Worm (Caenorhabditis elegans) whole organism, early embryonic: ENCODE measurements around the gene F23B12.4.

ENCODE experiments used
- B0310.2 ChIP-seq: sonication (generic microtip); optimal IDR thresholded peaks from 2 replicates; lab custom pipeline; 2016; ENCODE audit warnings: mild to moderate bottlenecking, missing genetic modification characterization, missing compliant biosample characterization
- aly-1 ChIP-seq: sonication (generic microtip); optimal IDR thresholded peaks from 2 replicates; lab custom pipeline; 2016; ENCODE audit warnings: missing genetic modification characterization, missing compliant biosample characterization
- ama-1 ChIP-seq: fragments of 150-350 bp; optimal IDR thresholded peaks from 2 replicates; lab custom pipeline; 2014
- ceh-13 ChIP-seq: fragments of 200-800 bp; sonication (Bioruptor generic); optimal IDR thresholded peaks from 2 replicates; lab custom pipeline; 2018; ENCODE audit warnings: mild to moderate bottlenecking, missing genetic modification characterization, missing compliant biosample characterization
- ceh-36 ChIP-seq: sonication (generic microtip); optimal IDR thresholded peaks from 2 replicates; lab custom pipeline; 2016; ENCODE audit warnings: missing genetic modification characterization, inconsistent platforms, missing compliant biosample characterization
- ets-7 ChIP-seq: sonication (generic microtip); optimal IDR thresholded peaks from 2 replicates; lab custom pipeline; 2016; ENCODE audit warnings: missing genotype, missing genetic modification characterization, missing compliant biosample characterization
- flt-1 ChIP-seq: fragments of 200-800 bp; sonication (Bioruptor generic); IDR thresholded peaks from 2 replicates; pipeline ENCODE4 v1.3.6; 2022; ENCODE audit warnings: missing genetic modification characterization, missing compliant biosample characterization
- hmbx-1 ChIP-seq: sonication (generic microtip); optimal IDR thresholded peaks from 2 replicates; lab custom pipeline; 2016; ENCODE audit warnings: mild to moderate bottlenecking, missing genetic modification characterization, missing compliant biosample characterization
- hmg-4 ChIP-seq: fragments of 200-800 bp; sonication (Bioruptor generic); optimal IDR thresholded peaks from 2 replicates; lab custom pipeline; 2018; ENCODE audit warnings: mild to moderate bottlenecking, missing genetic modification characterization, missing compliant biosample characterization
- hnd-1 ChIP-seq: sonication (generic microtip); optimal IDR thresholded peaks from 2 replicates; lab custom pipeline; 2016; ENCODE audit warnings: missing genetic modification characterization, missing compliant biosample characterization
- tbx-37 ChIP-seq: fragments of 200-800 bp; sonication (Bioruptor generic); conservative IDR thresholded peaks from 2 replicates; pipeline ENCODE4 v1.3.6; 2022; ENCODE audit warnings: missing genetic modification reagents, missing genetic modification characterization, missing compliant biosample characterization
- tra-4 ChIP-seq: sonication (generic microtip); optimal IDR thresholded peaks from 2 replicates; lab custom pipeline; 2017; ENCODE audit warnings: missing genetic modification characterization, missing compliant biosample characterization

DNA sequence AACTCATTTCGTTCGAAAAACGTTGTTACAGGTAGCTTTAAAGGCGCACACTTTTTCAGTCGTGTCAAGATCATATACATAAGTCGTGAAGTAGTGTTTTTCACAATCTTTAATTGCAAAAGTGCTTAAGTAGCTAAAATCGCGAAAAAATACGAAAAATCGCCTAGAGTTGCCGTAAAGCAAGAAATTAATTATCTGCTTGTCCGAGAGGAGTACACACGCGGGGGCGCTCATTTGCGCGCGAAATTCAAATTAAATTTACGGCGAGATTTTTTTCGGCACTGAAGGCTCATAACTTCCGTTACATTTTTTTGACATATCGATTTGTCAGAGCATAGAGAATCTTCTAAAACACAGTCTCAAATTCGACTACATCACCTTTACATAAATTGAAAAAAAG is 19.2 kb downstream of the F23B12.4 start:
- no peak for TF ChIP-seq ama-1 (lab: Kevin White, UChicago)
- TF ChIP-seq ceh-13 (GFP tag; lab: Kevin White, UChicago), result no peak
- TF ChIP-seq flt-1 (GFP tag; lab: Robert Waterston, UW), result no peak
- no peak for TF ChIP-seq tbx-37 (GFP tag; lab: Robert Waterston, UW)
- no peak for TF ChIP-seq tra-4 (tag; lab: Kevin White, UChicago)
- TF ChIP-seq B0310.2 (tag; lab: Kevin White, UChicago), result no peak
- TF ChIP-seq ets-7, result no peak
- TF ChIP-seq aly-1 (tag; lab: Kevin White, UChicago), result no peak
- no peak for TF ChIP-seq hmbx-1 (tag; lab: Kevin White, UChicago)
- no peak for TF ChIP-seq hmg-4 (GFP tag; lab: Kevin White, UChicago)
- TF ChIP-seq hnd-1 (tag; lab: Kevin White, UChicago), result no peak
- TF ChIP-seq ceh-36 (tag; lab: Kevin White, UChicago), result no peak
